Worm (Caenorhabditis elegans) whole organism, early embryonic: ENCODE data around the gene trx-3.

ENCODE experiments used
- B0310.2 ChIP-seq: sonication (generic microtip); optimal IDR thresholded peaks from 2 replicates; lab custom pipeline; 2016; ENCODE audit warnings: mild to moderate bottlenecking, missing genetic modification characterization, missing compliant biosample characterization
- ama-1 ChIP-seq: fragments of 150-350 bp; optimal IDR thresholded peaks from 2 replicates; lab custom pipeline; 2014
- scrt-1 ChIP-seq: fragments of 200-800 bp; sonication (Bioruptor generic); IDR thresholded peaks from 2 replicates; pipeline ENCODE4 v1.3.6; 2022; ENCODE audit warnings: missing genetic modification characterization, missing compliant biosample characterization
- tra-4 ChIP-seq: sonication (generic microtip); optimal IDR thresholded peaks from 2 replicates; lab custom pipeline; 2017; ENCODE audit warnings: missing genetic modification characterization, missing compliant biosample characterization

- TF ChIP-seq scrt-1 (GFP tag; lab: Robert Waterston, UW) (no peak), ama-1 (lab: Kevin White, UChicago) (no peak), B0310.2 (tag; lab: Kevin White, UChicago) (no peak), tra-4 (no peak)
Observed at ce11 chrIV:4518111-4518510, 31.3 kb downstream of the trx-3 start.
